Fruit fly (Drosophila melanogaster) whole organism, wandering third instar larva: Measurements from ENCODE around the gene CG31100.

Source experiments
- Jra ChIP-seq: sonication (Bioruptor generic); optimal IDR thresholded peaks from 2 replicates; lab custom pipeline; 2016; ENCODE audit warnings: missing biosample characterization, missing genetic modification characterization
- N ChIP-seq: fragments of >200 bp; optimal IDR thresholded peaks from 2 replicates; lab custom pipeline; 2018; ENCODE audit warnings: missing biosample characterization, missing external identifiers, missing genetic modification characterization
- OdsH ChIP-seq: fragments of 200-800 bp; sonication (Bioruptor generic); optimal IDR thresholded peaks from 2 replicates; lab custom pipeline; 2016; ENCODE audit warnings: missing biosample characterization, mild to moderate bottlenecking, missing genetic modification characterization
- Vsx2 ChIP-seq: fragments of 200-300, 225-300 bp; sonication (Bioruptor generic); optimal IDR thresholded peaks from 2 replicates; lab custom pipeline; 2018; ENCODE audit warnings: missing biosample characterization, missing genetic modification characterization; ENCODE audit not compliant: partially characterized antibody
- br ChIP-seq: fragments of 200-800 bp; sonication (Bioruptor generic); optimal IDR thresholded peaks from 2 replicates; lab custom pipeline; 2016; ENCODE audit warnings: missing biosample characterization, missing genetic modification characterization
- fru ChIP-seq: fragments of 200-800 bp; sonication (Bioruptor generic); optimal IDR thresholded peaks from 3 replicates; lab custom pipeline; 2016; ENCODE audit warnings: missing biosample characterization, mild to moderate bottlenecking, missing genetic modification characterization
- h ChIP-seq: fragments of 200-800 bp; sonication (Bioruptor generic); optimal IDR thresholded peaks from 3 replicates; lab custom pipeline; 2016; ENCODE audit warnings: missing biosample characterization, mild to moderate bottlenecking, missing genetic modification characterization
- jim ChIP-seq: fragments of 175-275, 200-325 bp; sonication (Bioruptor generic); optimal IDR thresholded peaks from 2 replicates; lab custom pipeline; 2016; ENCODE audit warnings: missing biosample characterization, mild to moderate bottlenecking, missing genetic modification characterization
- psq ChIP-seq: fragments of 200-800 bp; sonication (Bioruptor generic); optimal IDR thresholded peaks from 3 replicates; lab custom pipeline; 2017; ENCODE audit warnings: missing biosample characterization, mild to moderate bottlenecking, missing genetic modification characterization, moderate library complexity
- rgr ChIP-seq: fragments of 200-800 bp; sonication (Bioruptor generic); optimal IDR thresholded peaks from 3 replicates; lab custom pipeline; 2016; ENCODE audit warnings: missing biosample characterization, mild to moderate bottlenecking, missing genetic modification characterization
- woc ChIP-seq: sonication (Bioruptor generic); optimal IDR thresholded peaks from 2 replicates; lab custom pipeline; 2016; ENCODE audit warnings: missing biosample characterization, mild to moderate bottlenecking, missing genetic modification characterization

DNA sequence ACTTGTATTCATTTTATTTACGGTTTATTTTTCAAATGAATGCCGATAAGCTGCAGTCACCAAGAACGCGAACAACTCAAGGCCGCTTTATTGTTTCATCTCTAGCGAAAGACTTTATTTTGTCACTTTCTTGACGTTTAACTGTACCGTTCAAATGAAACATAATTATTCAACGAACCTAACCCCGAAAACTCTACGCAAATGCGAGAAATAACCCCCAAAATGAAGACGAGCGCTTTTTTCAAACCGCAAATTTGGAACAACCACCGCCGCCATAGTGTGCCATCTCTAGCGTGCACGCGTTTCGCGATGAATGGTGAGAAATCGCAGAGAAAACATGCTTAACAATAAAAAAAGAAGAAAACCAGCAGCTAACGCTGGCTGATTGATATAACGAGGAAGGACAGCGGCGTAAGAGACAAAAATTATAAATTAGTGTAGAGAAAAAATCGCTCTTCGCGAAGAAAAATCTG lies 18.8 kb downstream of the CG31100 start, which contains the start of gene CG11970:
- no peak for TF ChIP-seq jim
- peak; percentile 44 for TF ChIP-seq fru
- TF ChIP-seq Jra (GFP tag; lab: Kevin White, UChicago), result peak; percentile 31
- no peak for TF ChIP-seq br (GFP tag; lab: Kevin White, UChicago)
- peak; percentile 51 for TF ChIP-seq woc (GFP tag; lab: Kevin White, UChicago)
- peak; percentile 42 for TF ChIP-seq rgr (GFP tag; lab: Kevin White, UChicago)
- TF ChIP-seq OdsH (GFP tag; lab: Kevin White, UChicago), result peak; percentile 24
- no peak for TF ChIP-seq Vsx2 (GFP tag; lab: Kevin White, UChicago)
- no peak for TF ChIP-seq N (GFP tag; lab: Kevin White, UChicago)
- peak; percentile 26 for TF ChIP-seq psq (GFP tag; lab: Kevin White, UChicago)
- TF ChIP-seq h, result no peak
